Worm (Caenorhabditis elegans): ENCODE measurements around the gene F59D12.2.

DNA sequence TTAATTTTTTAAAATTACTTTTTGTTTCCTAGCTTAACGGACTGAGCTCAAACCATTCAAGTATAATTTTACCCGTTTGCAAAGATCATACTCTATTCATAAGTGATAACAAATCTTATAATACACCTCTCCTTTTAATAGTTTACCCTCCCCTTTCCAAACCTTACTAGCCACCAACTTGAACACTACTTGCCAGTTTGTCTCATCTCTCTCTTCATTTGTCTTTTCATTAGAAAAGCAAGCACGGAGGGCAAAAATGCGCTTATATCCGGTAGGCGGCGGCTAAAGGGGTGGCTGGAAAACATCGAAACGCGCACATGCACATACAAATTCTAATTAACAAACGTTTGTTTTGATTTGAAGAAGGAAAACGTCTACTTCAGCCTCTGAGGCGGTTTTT lies 20.6 kb downstream of the F59D12.2 start:
- TF ChIP-seq unc-62 (GFP tag; optimal IDR thresholded peaks at IDR 0.05) (no peak), fkh-10 (GFP tag; optimal IDR thresholded peaks at IDR 0.05) (no peak), tbx-2 (tag; optimal IDR thresholded peaks at IDR 0.05) (no peak), ztf-11 (tag; optimal IDR thresholded peaks at IDR 0.05) (no peak), mep-1 (tag; optimal IDR thresholded peaks at IDR 0.05) (no peak), nhr-28 (tag; optimal IDR thresholded peaks at IDR 0.05) (no peak)

All from whole organism, L1 larva.